Worm (Caenorhabditis elegans) whole organism, L4/young adult: ENCODE measurements around the gene usp-14.
A peak's percentile ranks its signal among the peaks of the same experiment; 100 is the strongest.

Experiments
- W03F9.2 ChIP-seq: fragments of 150-350 bp; optimal IDR thresholded peaks from 2 replicates; lab custom pipeline; 2014; ENCODE audit warnings: missing biosample characterization, missing genetic modification characterization
- dao-5 ChIP-seq: sonication (generic microtip); optimal IDR thresholded peaks from 2 replicates; lab custom pipeline; 2016; ENCODE audit warnings: missing genotype, missing genetic modification characterization, moderate library complexity, missing compliant biosample characterization
- him-1 ChIP-seq: sonication (generic microtip); optimal IDR thresholded peaks from 2 replicates; lab custom pipeline; 2016; ENCODE audit warnings: missing genotype, missing genetic modification reagents, missing genetic modification characterization, missing compliant biosample characterization

usp-14 gene

ce11 chrII:14470020-14470419 lies 18.5 kb downstream of the usp-14 start:
- TF ChIP-seq W03F9.2 (tag; lab: Kevin White, UChicago): no peak
- no peak for TF ChIP-seq dao-5 (tag; lab: Kevin White, UChicago)

DNA sequence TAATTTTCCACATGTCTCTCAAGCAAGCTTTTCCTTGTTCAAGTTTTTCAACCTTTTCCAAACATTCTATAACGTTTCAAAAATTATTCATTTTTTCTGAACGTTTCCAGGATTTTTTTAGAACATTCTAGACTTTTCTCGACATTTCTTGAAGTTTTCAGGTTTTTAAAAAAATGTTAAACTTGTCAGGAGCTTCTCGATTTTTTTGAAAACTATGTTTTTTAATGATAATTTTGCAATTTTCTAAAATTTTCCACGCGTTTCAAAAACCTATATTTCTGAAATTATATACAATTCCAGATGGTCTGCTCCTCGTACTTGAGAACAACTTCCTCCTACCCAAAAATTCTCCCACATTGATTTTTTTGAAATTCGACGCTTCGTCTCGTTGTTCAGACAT lies 33.2 kb downstream of the usp-14 start, which contains the start of gene dmsr-6:
Gene dmsr-6 (plus strand): TSS at position 301 of the 400 bp plus-strand sequence.
- TF ChIP-seq him-1 (tag; lab: Kevin White, UChicago): no peak
- TF ChIP-seq dao-5 (tag; lab: Kevin White, UChicago): no peak
- TF ChIP-seq W03F9.2 (tag; lab: Kevin White, UChicago): no peak

ce11 chrII:14451934-14452333 lies 36.6 kb downstream of the usp-14 start:
- TF ChIP-seq dao-5 (tag; lab: Kevin White, UChicago): no peak
- TF ChIP-seq W03F9.2 (tag; lab: Kevin White, UChicago): no peak

ce11 chrII:14441144-14441543 lies 47.3 kb downstream of the usp-14 start, which contains the start of gene smg-8:
Gene smg-8 (plus strand): TSS chrII:14441409.
- peak; percentile 67 for TF ChIP-seq W03F9.2 (tag; lab: Kevin White, UChicago)
- TF ChIP-seq dao-5 (tag; lab: Kevin White, UChicago): no peak

- TF ChIP-seq him-1 (tag; lab: Kevin White, UChicago) (no peak), dao-5 (tag; lab: Kevin White, UChicago) (no peak), W03F9.2 (tag; lab: Kevin White, UChicago) (peak; percentile 67)
Observed at ce11 chrII:14437922-14438458, 50.5 kb downstream of the usp-14 start, which contains the start of gene K04B12.2. Gene K04B12.2 (minus strand): TSS chrII:14437972.

DNA sequence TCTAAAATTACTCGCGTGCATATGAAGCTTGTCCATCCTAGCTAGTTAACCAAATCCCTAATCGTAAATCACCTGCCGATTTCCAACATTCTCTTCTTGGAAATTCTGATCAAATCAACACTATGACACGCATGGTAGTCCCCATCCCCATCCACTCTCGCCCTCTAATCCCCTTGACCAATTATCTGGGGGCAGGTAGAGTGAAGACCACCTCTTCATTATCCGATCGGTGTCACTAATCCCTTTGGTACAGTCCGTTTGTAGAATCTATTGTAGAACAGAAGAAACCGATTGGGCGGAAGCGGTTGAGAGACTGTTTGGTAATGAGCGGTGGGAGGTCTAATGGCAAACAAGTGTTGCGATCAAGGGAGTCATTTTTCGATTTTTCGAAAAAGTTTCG lies 51.4 kb downstream of the usp-14 start:
- TF ChIP-seq him-1 (tag; lab: Kevin White, UChicago) (no peak), W03F9.2 (tag; lab: Kevin White, UChicago) (no peak), dao-5 (tag; lab: Kevin White, UChicago) (no peak)
